Worm (Caenorhabditis elegans) whole organism, late embryonic: ENCODE results near the gene T25F10.1.

Experiments used
- K09A11.1 ChIP-seq: sonication (generic microtip); optimal IDR thresholded peaks from 2 replicates; lab custom pipeline; 2017; ENCODE audit warnings: antibody characterized with exemption, mild to moderate bottlenecking, missing genetic modification characterization, missing compliant biosample characterization; ENCODE audit not compliant: insufficient read depth
- ceh-30 ChIP-seq: fragments of 150-350 bp; optimal IDR thresholded peaks from 2 replicates; lab custom pipeline; 2014; ENCODE audit warnings: missing biosample characterization, missing genetic modification characterization
- ets-4 ChIP-seq: sonication (generic microtip); optimal IDR thresholded peaks from 2 replicates; lab custom pipeline; 2016; ENCODE audit warnings: missing genetic modification characterization, missing compliant biosample characterization
- pag-3 ChIP-seq: sonication (generic microtip); optimal IDR thresholded peaks from 2 replicates; lab custom pipeline; 2016; ENCODE audit warnings: missing compliant biosample characterization, missing genetic modification characterization, borderline replicate concordance
- pha-4 ChIP-seq: fragments of 150-350 bp; optimal IDR thresholded peaks from 2 replicates; lab custom pipeline; 2018; ENCODE audit warnings: missing biosample characterization, missing genetic modification reagents, missing genetic modification characterization
- rnt-1 ChIP-seq: sonication (generic microtip); optimal IDR thresholded peaks from 2 replicates; lab custom pipeline; 2016; ENCODE audit warnings: missing genetic modification characterization, missing compliant biosample characterization
- sox-2 ChIP-seq: fragments of 200-800 bp; sonication (Bioruptor generic); IDR thresholded peaks from 2 replicates; pipeline ENCODE4 v1.3.6; 2022; ENCODE audit warnings: missing genetic modification reagents, missing genetic modification characterization, missing compliant biosample characterization
- tbx-7 ChIP-seq: sonication (generic microtip); optimal IDR thresholded peaks from 2 replicates; lab custom pipeline; 2016; ENCODE audit warnings: missing genotype, missing genetic modification characterization, missing compliant biosample characterization
- unc-55 ChIP-seq: sonication (generic microtip); optimal IDR thresholded peaks from 2 replicates; lab custom pipeline; 2017; ENCODE audit warnings: missing biosample characterization, missing genetic modification reagents, missing genetic modification characterization
- unc-86 ChIP-seq: sonication (generic microtip); optimal IDR thresholded peaks from 2 replicates; lab custom pipeline; 2016; ENCODE audit warnings: missing genetic modification characterization, missing compliant biosample characterization
- ztf-16 ChIP-seq: sonication (generic microtip); optimal IDR thresholded peaks from 2 replicates; lab custom pipeline; 2017; ENCODE audit warnings: missing genetic modification characterization, missing compliant biosample characterization

DNA sequence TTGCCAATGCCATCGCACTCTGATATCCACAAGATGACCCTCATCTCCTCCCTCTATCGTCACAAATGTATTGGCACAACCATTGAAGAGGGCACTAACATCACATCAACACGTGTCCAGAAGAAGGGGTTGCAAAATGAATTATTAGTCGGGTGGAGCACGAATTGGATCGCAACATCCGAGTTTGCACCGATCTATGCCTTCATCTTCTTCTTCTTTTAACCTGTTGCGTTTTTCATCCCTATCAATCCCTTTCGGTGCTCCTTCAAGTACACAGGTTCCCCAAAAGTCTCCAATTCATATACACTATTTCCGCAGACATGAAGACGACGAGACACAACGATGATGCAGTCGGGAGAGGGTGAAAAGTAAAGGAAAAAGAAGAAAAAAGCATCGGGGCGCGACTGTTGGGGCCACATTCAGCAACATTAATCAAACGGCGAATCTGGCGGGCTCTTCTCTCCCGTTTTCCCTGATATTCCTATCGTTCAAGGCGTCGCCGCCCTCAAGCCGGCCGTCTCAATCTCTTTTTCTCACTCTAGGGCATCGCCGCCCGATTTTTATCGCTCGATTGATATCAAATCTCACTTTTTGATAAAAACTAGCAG, 16.7 kb upstream of the T25F10.1 start:
- TF ChIP-seq tbx-7 (tag; lab: Kevin White, UChicago) (no peak), ets-4 (tag; lab: Kevin White, UChicago) (no peak), pag-3 (tag; lab: Kevin White, UChicago) (no peak), K09A11.1 (tag; lab: Kevin White, UChicago) (no peak), unc-86 (tag; lab: Kevin White, UChicago) (no peak), rnt-1 (no peak), ceh-30 (tag; lab: Kevin White, UChicago) (no peak), pha-4 (tag; lab: Kevin White, UChicago) (no peak), unc-55 (no peak), ztf-16 (no peak), sox-2 (GFP tag; lab: Robert Waterston, UW) (no peak)
